Fruit fly (Drosophila melanogaster) whole organism, embryonic: ENCODE measurements around the gene Fer2.

Experiments
- Awh ChIP-seq: fragments of 200-800 bp; sonication (Bioruptor generic); IDR thresholded peaks from 2 replicates; pipeline ENCODE4, ENCODE4 v1.3.6; 2022; ENCODE audit warnings: missing biosample characterization, missing genetic modification characterization
- CG10565 ChIP-seq: fragments of 200-800 bp; sonication (Bioruptor generic); optimal IDR thresholded peaks from 3 replicates; lab custom pipeline; 2016; ENCODE audit warnings: missing biosample characterization, mild to moderate bottlenecking, missing genetic modification characterization
- CG11093 ChIP-seq: fragments of 200-800 bp; sonication (Bioruptor generic); IDR thresholded peaks from 3 replicates; pipeline ENCODE4 v1.3.6; 2022; ENCODE audit warnings: missing biosample characterization, missing genetic modification characterization
- CG11696 ChIP-seq: fragments of 200-800 bp; sonication (Bioruptor generic); IDR thresholded peaks from 2 replicates; pipeline ENCODE4 v1.3.6; 2022; ENCODE audit warnings: missing biosample characterization, missing genetic modification characterization
- CG12391 ChIP-seq: fragments of 200-800 bp; sonication (Bioruptor generic); optimal IDR thresholded peaks from 3 replicates; lab custom pipeline; 2018; ENCODE audit warnings: missing biosample characterization, mild to moderate bottlenecking, missing genetic modification characterization, moderate library complexity
- CG13775 ChIP-seq: fragments of 200-800 bp; sonication (Bioruptor generic); optimal IDR thresholded peaks from 3 replicates; lab custom pipeline; 2017; ENCODE audit warnings: missing biosample characterization, mild to moderate bottlenecking, missing genetic modification characterization
- CG15011 ChIP-seq: fragments of 200-800 bp; sonication (Bioruptor generic); optimal IDR thresholded peaks from 3 replicates; lab custom pipeline; 2018; ENCODE audit warnings: missing biosample characterization, mild to moderate bottlenecking, missing genetic modification characterization
- CG15514 ChIP-seq: fragments of 200-800 bp; sonication (Bioruptor generic); optimal IDR thresholded peaks from 3 replicates; lab custom pipeline; 2017; ENCODE audit warnings: missing biosample characterization, missing genetic modification characterization, mild to moderate bottlenecking, moderate library complexity, missing genetic modification reagents
- CG1647 ChIP-seq: fragments of 200-800 bp; sonication (Bioruptor generic); optimal IDR thresholded peaks from 3 replicates; lab custom pipeline; 2016; ENCODE audit warnings: missing biosample characterization, missing genetic modification characterization
- CG18262 ChIP-seq: fragments of 200-800 bp; optimal IDR thresholded peaks from 3 replicates; lab custom pipeline; 2019; ENCODE audit warnings: missing biosample characterization, mild to moderate bottlenecking, missing genetic modification characterization, moderate library complexity
- CG2678 ChIP-seq: fragments of 200-800 bp; sonication (Bioruptor generic); optimal IDR thresholded peaks from 3 replicates; lab custom pipeline; 2019; ENCODE audit warnings: missing biosample characterization, mild to moderate bottlenecking, missing genetic modification characterization, moderate library complexity
- CG33213 ChIP-seq: fragments of 200-800 bp; sonication (Bioruptor generic); optimal IDR thresholded peaks from 3 replicates; lab custom pipeline; 2016; ENCODE audit warnings: missing biosample characterization, missing genetic modification characterization
- CG34376 ChIP-seq: fragments of 200-800 bp; sonication (Bioruptor generic); optimal IDR thresholded peaks from 2 replicates; lab custom pipeline; 2018; ENCODE audit warnings: missing biosample characterization, mild to moderate bottlenecking, missing genetic modification characterization
- CG4282 ChIP-seq: fragments of 200-800 bp; sonication (Bioruptor generic); optimal IDR thresholded peaks from 2 replicates; lab custom pipeline; 2016; ENCODE audit warnings: missing biosample characterization, missing genetic modification characterization
- CG8290 ChIP-seq, 3 experiments: fragments of 200-800 bp; sonication (Bioruptor generic); optimal IDR thresholded peaks; 2 replicates each; lab custom pipeline; 2016 to 2019; ENCODE audit warnings: missing biosample characterization in 3 of 3, missing genetic modification characterization in 3 of 3, mild to moderate bottlenecking in 2 of 3, moderate library complexity in 1 of 3
- D ChIP-seq, 2 experiments: fragments of 200-800 bp in 1 of 2; fragments of >200 bp in 1 of 2; sonication (Bioruptor generic) in 1 of 2; optimal IDR thresholded peaks; 2 replicates in 1 of 2; 3 replicates in 1 of 2; lab custom pipeline; 2017; ENCODE audit warnings: mild to moderate bottlenecking in 1 of 2, missing biosample characterization in 1 of 2, missing genetic modification characterization in 1 of 2, missing genetic modification reagents in 1 of 2
- Dek ChIP-seq: fragments of 200-800 bp; sonication (Bioruptor generic); optimal IDR thresholded peaks from 3 replicates; lab custom pipeline; 2019; ENCODE audit warnings: missing biosample characterization, mild to moderate bottlenecking, missing genetic modification characterization, moderate library complexity
- Dip2 ChIP-seq: fragments of 200-800 bp; sonication (Bioruptor generic); IDR thresholded peaks from 2 replicates; pipeline ENCODE4 v1.3.6; 2022; ENCODE audit warnings: missing biosample characterization, missing genetic modification characterization
- Dp ChIP-seq: fragments of 200-800 bp; sonication (Bioruptor generic); optimal IDR thresholded peaks from 2 replicates; lab custom pipeline; 2018; ENCODE audit warnings: missing biosample characterization, mild to moderate bottlenecking, missing genetic modification characterization, moderate library complexity
- Dref ChIP-seq: fragments of 200-800 bp; sonication (Bioruptor generic); IDR thresholded peaks from 2 replicates; pipeline ENCODE4 v1.3.6; 2022; ENCODE audit warnings: missing biosample characterization, missing genetic modification characterization
- HLH54F ChIP-seq: fragments of 200-800 bp; sonication (Bioruptor generic); optimal IDR thresholded peaks from 3 replicates; lab custom pipeline; 2016; ENCODE audit warnings: missing biosample characterization, missing genetic modification characterization
- Hr3 ChIP-seq: fragments of 200-800 bp; sonication (Bioruptor generic); optimal IDR thresholded peaks from 3 replicates; lab custom pipeline; 2016; ENCODE audit warnings: missing biosample characterization, missing genetic modification characterization
- bigmax ChIP-seq: fragments of 200-800 bp; sonication (Bioruptor generic); optimal IDR thresholded peaks from 2 replicates; lab custom pipeline; 2018; ENCODE audit warnings: missing biosample characterization, mild to moderate bottlenecking, missing genetic modification characterization
- bsh ChIP-seq, 2 experiments: fragments of 200-800 bp; sonication (Bioruptor generic); optimal IDR thresholded peaks; 2 replicates each; lab custom pipeline; 2017 to 2018; ENCODE audit warnings: mild to moderate bottlenecking in 2 of 2, missing biosample characterization in 2 of 2, missing genetic modification characterization in 2 of 2, moderate library complexity in 1 of 2
- cato ChIP-seq: fragments of 200-800 bp; sonication (Bioruptor generic); optimal IDR thresholded peaks from 2 replicates; lab custom pipeline; 2016; ENCODE audit warnings: missing biosample characterization, missing genetic modification characterization, borderline replicate concordance
- chn ChIP-seq: fragments of 200-800 bp; sonication (Bioruptor generic); optimal IDR thresholded peaks from 2 replicates; lab custom pipeline; 2016; ENCODE audit warnings: missing biosample characterization, missing genetic modification characterization
- croc ChIP-seq: fragments of 200-800 bp; sonication (Bioruptor generic); conservative IDR thresholded peaks from 3 replicates; pipeline ENCODE4 v1.3.6; 2022; ENCODE audit warnings: missing biosample characterization, missing genetic modification characterization
- dan ChIP-seq: fragments of 200-800 bp; sonication (Bioruptor generic); IDR thresholded peaks from 2 replicates; pipeline ENCODE4 v1.3.6; 2022; ENCODE audit warnings: missing biosample characterization, missing genetic modification characterization
- en ChIP-seq: fragments of 200-800 bp; sonication (Bioruptor generic); optimal IDR thresholded peaks from 2 replicates; lab custom pipeline; 2016; ENCODE audit warnings: missing biosample characterization, missing genetic modification characterization
- ewg ChIP-seq: fragments of 200-800 bp; sonication (Bioruptor generic); optimal IDR thresholded peaks from 3 replicates; lab custom pipeline; 2017; ENCODE audit warnings: mild to moderate bottlenecking, missing biosample characterization, missing genetic modification reagents, missing genetic modification characterization
- gem ChIP-seq: fragments of 200-800 bp; sonication (Bioruptor generic); optimal IDR thresholded peaks from 2 replicates; lab custom pipeline; 2019; ENCODE audit warnings: missing biosample characterization, mild to moderate bottlenecking, missing genetic modification characterization, moderate library complexity
- hkb ChIP-seq, 2 experiments: fragments of 200-800 bp in 1 of 2; fragments of >200 bp in 1 of 2; sonication (Bioruptor generic) in 1 of 2; IDR thresholded peaks in 1 of 2; optimal IDR thresholded peaks in 1 of 2; 2 replicates each; pipeline versions ENCODE4 v1.3.6 to Lab custom; 2017 to 2022; ENCODE audit warnings: missing biosample characterization in 1 of 2, missing genetic modification characterization in 1 of 2
- kah ChIP-seq: fragments of 200-800 bp; sonication (Bioruptor generic); optimal IDR thresholded peaks from 2 replicates; lab custom pipeline; 2018; ENCODE audit warnings: missing biosample characterization, mild to moderate bottlenecking, missing genetic modification characterization
- kay ChIP-seq: fragments of 200-800 bp; sonication (Bioruptor generic); optimal IDR thresholded peaks from 2 replicates; lab custom pipeline; 2016; ENCODE audit warnings: missing biosample characterization, missing genetic modification characterization
- knrl ChIP-seq: fragments of 200-800 bp; sonication (Bioruptor generic); IDR thresholded peaks from 3 replicates; pipeline ENCODE4 v1.3.6; 2022; ENCODE audit warnings: missing biosample characterization, missing genetic modification characterization; ENCODE audit not compliant: partially characterized antibody
- lov ChIP-seq, 2 experiments: fragments of 200-800 bp in 1 of 2; fragments of >200 bp in 1 of 2; sonication (Bioruptor generic) in 1 of 2; IDR thresholded peaks in 1 of 2; optimal IDR thresholded peaks in 1 of 2; 2 replicates in 1 of 2; 3 replicates in 1 of 2; pipeline versions ENCODE4 v1.3.6 to Lab custom; 2017 to 2022; ENCODE audit warnings: missing biosample characterization in 1 of 2, missing genetic modification characterization in 1 of 2
- nerfin-2 ChIP-seq: fragments of 200-800 bp; sonication (Bioruptor generic); IDR thresholded peaks from 2 replicates; pipeline ENCODE4 v1.3.6; 2022; ENCODE audit warnings: missing biosample characterization, missing genetic modification characterization; ENCODE audit not compliant: partially characterized antibody
- odd ChIP-seq: fragments of 200-800 bp; sonication (Bioruptor generic); optimal IDR thresholded peaks from 2 replicates; lab custom pipeline; 2017; ENCODE audit warnings: missing biosample characterization, mild to moderate bottlenecking, missing genetic modification characterization
- pfk ChIP-seq: fragments of 200-800 bp; sonication (Bioruptor generic); optimal IDR thresholded peaks from 2 replicates; lab custom pipeline; 2018; ENCODE audit warnings: missing biosample characterization, mild to moderate bottlenecking, missing genetic modification characterization, moderate library complexity
- phol ChIP-seq: fragments of 200-800 bp; sonication (Bioruptor generic); optimal IDR thresholded peaks from 3 replicates; lab custom pipeline; 2018; ENCODE audit warnings: missing biosample characterization, mild to moderate bottlenecking, missing genetic modification characterization, moderate library complexity
- repo ChIP-seq: fragments of 200-800 bp; sonication (Bioruptor generic); optimal IDR thresholded peaks from 2 replicates; lab custom pipeline; 2016; ENCODE audit warnings: missing biosample characterization, missing genetic modification characterization
- rib ChIP-seq: fragments of 200-800 bp; sonication (Bioruptor generic); IDR thresholded peaks from 2 replicates; pipeline ENCODE4 v1.3.6; 2022; ENCODE audit warnings: missing biosample characterization, missing genetic modification characterization
- sqz ChIP-seq: fragments of 200-800 bp; sonication (Bioruptor generic); optimal IDR thresholded peaks from 3 replicates; lab custom pipeline; 2018; ENCODE audit warnings: missing biosample characterization, mild to moderate bottlenecking, missing genetic modification characterization
- unpg ChIP-seq: fragments of 200-800 bp; sonication (Bioruptor generic); optimal IDR thresholded peaks from 3 replicates; lab custom pipeline; 2018; ENCODE audit warnings: missing biosample characterization, mild to moderate bottlenecking, missing genetic modification characterization, moderate library complexity
- vvl ChIP-seq: fragments of 200-800 bp; sonication (Bioruptor generic); IDR thresholded peaks from 2 replicates; pipeline ENCODE4 v1.3.6; 2022; ENCODE audit warnings: missing biosample characterization, missing genetic modification characterization
- z ChIP-seq: fragments of 200-800 bp; sonication (Bioruptor generic); IDR thresholded peaks from 3 replicates; pipeline ENCODE4 v1.3.6; 2022; ENCODE audit warnings: missing biosample characterization, missing genetic modification characterization
- zen ChIP-seq: fragments of 200-800 bp; sonication (Bioruptor generic); optimal IDR thresholded peaks from 3 replicates; lab custom pipeline; 2018; ENCODE audit warnings: missing biosample characterization, mild to moderate bottlenecking, missing genetic modification characterization, moderate library complexity

The Fer2 gene

DNA sequence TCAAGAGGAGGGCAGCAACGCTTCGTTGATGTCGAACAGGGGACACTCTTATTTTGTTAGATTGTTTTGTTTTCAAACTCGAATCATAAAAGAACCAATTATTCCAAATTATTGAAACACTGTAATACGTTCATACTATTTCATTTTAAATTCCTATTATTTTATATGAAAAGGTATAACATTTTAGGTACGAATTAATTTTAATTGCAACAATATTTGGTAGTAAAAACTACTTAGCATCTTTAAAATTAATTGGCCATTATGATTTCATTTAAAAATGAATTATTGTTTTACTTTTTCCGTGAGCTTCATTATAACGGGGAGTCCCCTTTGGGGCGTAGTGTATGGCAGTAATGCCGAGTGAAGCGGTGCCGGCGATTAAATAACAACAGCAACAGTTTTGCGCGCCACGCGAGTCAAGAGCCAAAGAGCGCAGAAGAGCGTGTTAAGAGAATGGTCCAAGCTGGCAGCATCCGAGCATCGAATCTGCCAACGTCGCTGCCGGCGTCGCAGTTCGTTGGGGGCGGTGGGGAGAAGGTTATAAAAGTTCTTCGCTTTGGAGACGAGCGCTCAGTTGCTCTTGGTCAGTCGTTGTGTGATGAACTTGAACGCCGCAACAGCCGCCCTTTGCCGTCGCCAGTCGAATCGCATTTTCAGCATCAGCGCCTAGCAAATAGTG, 6.6 kb upstream of the Fer2 start (continued):
- no peak for TF ChIP-seq hkb (optimal IDR thresholded peaks at IDR 0.05; lab: Kevin White, UChicago)
- no peak; the same call in 1 of the 2 replicates for TF ChIP-seq hkb (GFP tag; IDR thresholded peaks at IDR 0.05; lab: Robert Waterston, UW)
- no peak for TF ChIP-seq CG8290 (GFP tag; optimal IDR thresholded peaks at IDR 0.05; lab: Kevin White, UChicago)
- no peak for TF ChIP-seq CG8290 (tag; optimal IDR thresholded peaks at IDR 0.05; lab: Kevin White, UChicago)
- no peak for TF ChIP-seq bsh (GFP tag; optimal IDR thresholded peaks at IDR 0.05; lab: Kevin White, UChicago)
- TF ChIP-seq repo (GFP tag; lab: Kevin White, UChicago), result no peak
- no peak for TF ChIP-seq HLH54F (GFP tag; lab: Kevin White, UChicago)
- no peak for TF ChIP-seq vvl (GFP tag; lab: Robert Waterston, UW)
- peak; percentile 23 for TF ChIP-seq ewg (GFP tag; lab: Kevin White, UChicago)
- peak; percentile 52 for TF ChIP-seq CG18262
- no peak for TF ChIP-seq kay (GFP tag; lab: Kevin White, UChicago)
- no peak for TF ChIP-seq chn (GFP tag; lab: Kevin White, UChicago)
- TF ChIP-seq CG4282 (GFP tag; lab: Kevin White, UChicago), result no peak
- no peak for TF ChIP-seq cato (GFP tag; lab: Kevin White, UChicago)
- TF ChIP-seq gem (tag; lab: Kevin White, UChicago), result peak; percentile 76
- TF ChIP-seq CG33213 (GFP tag; lab: Kevin White, UChicago), result no peak
- TF ChIP-seq CG15514 (GFP tag; lab: Kevin White, UChicago), result peak; percentile 6
- TF ChIP-seq D (optimal IDR thresholded peaks at IDR 0.05; lab: Kevin White, UChicago), result no peak
- no peak for TF ChIP-seq D (GFP tag; optimal IDR thresholded peaks at IDR 0.05; lab: Kevin White, UChicago)
- TF ChIP-seq Dref (GFP tag; lab: Robert Waterston, UW), result no peak
- no peak for TF ChIP-seq CG11696 (GFP tag; lab: Robert Waterston, UW)
- TF ChIP-seq Dip2 (GFP tag; lab: Robert Waterston, UW), result no peak
- TF ChIP-seq rib (GFP tag; lab: Robert Waterston, UW), result peak; percentile 50; the same call in 1 of the 2 replicates
- peak; percentile 47 for TF ChIP-seq CG34376 (GFP tag; lab: Kevin White, UChicago)
- TF ChIP-seq sqz (GFP tag; lab: Kevin White, UChicago), result no peak
- peak; percentile 45 for TF ChIP-seq CG15011 (GFP tag; lab: Kevin White, UChicago)
- TF ChIP-seq dan, result no peak
- TF ChIP-seq Hr3, result peak; percentile 20
- TF ChIP-seq CG10565, result no peak
- TF ChIP-seq en (GFP tag; lab: Kevin White, UChicago), result no peak
- no peak for TF ChIP-seq Awh (GFP tag; lab: Robert Waterston, UW)
- TF ChIP-seq CG12391, result peak; percentile 53
- TF ChIP-seq unpg (GFP tag; lab: Kevin White, UChicago), result peak; percentile 30
- TF ChIP-seq Dp (GFP tag; lab: Kevin White, UChicago), result no peak
- peak; percentile 40 for TF ChIP-seq CG13775
- TF ChIP-seq pfk (GFP tag; lab: Kevin White, UChicago), result no peak
- peak; percentile 16 for TF ChIP-seq odd
- TF ChIP-seq kah (GFP tag; lab: Kevin White, UChicago), result no peak
- TF ChIP-seq phol, result peak; percentile 40
- peak; percentile 28 for TF ChIP-seq Dek
- TF ChIP-seq z (GFP tag; lab: Robert Waterston, UW), result 0 out of 3 replicates have a peak, but pooled peaks have one; percentile 44
- TF ChIP-seq CG11093 (GFP tag; lab: Robert Waterston, UW), result no peak
- TF ChIP-seq CG2678 (tag; lab: Kevin White, UChicago), result peak; percentile 77
- no peak for TF ChIP-seq zen (tag; lab: Kevin White, UChicago)
- no peak for TF ChIP-seq bigmax (GFP tag; lab: Kevin White, UChicago)
- TF ChIP-seq knrl, result no peak; the same call in 2 of the 3 replicates
- TF ChIP-seq lov (optimal IDR thresholded peaks at IDR 0.05; lab: Kevin White, UChicago), result no peak
- peak; percentile 59; the same call in 1 of the 3 replicates for TF ChIP-seq lov (GFP tag; IDR thresholded peaks at IDR 0.05; lab: Robert Waterston, UW)
- TF ChIP-seq CG1647 (GFP tag; lab: Kevin White, UChicago), result no peak
- TF ChIP-seq croc, result no peak
- TF ChIP-seq nerfin-2 (GFP tag; lab: Robert Waterston, UW), result no peak
